Fruit fly (Drosophila melanogaster): ENCODE data around the gene CG31391.
A peak's percentile ranks its signal among the peaks of the same experiment; 100 is the strongest.

Gene CG31391

DNA sequence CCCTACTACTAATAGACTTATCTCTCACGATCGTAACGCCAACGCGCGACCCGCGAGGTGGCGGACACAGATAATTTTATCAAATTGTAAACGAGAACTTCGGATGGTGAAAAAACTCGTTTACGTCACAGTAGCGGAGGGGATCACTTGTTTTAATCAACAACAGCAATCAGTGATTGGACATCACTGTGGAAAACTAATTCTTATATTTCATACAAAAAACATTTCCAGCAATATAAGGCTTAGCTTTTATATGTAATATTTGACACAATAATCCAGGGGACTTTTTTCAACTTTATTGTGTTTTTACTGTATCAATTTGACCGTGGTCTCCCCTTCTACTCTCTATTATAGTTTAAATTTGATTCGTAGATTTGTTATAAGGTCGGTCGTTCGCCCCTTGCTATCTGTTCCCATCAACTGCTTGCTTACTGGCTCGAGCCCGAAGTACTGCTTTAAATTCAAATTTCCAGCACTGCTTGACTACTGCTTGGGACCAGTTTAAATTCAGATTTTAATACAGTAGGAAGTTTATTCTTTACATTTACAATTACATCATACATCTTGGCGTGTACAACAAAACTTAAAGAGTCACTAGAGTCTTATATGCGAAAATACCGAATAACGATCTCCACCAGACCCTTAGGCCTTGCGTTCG, 27.5 kb downstream of the CG31391 start, which contains the start of gene CG6465 (continued):
- TF ChIP-seq CG4854 (GFP tag; optimal IDR thresholded peaks at IDR 0.05) (no peak), CG14710 (tag; optimal IDR thresholded peaks at IDR 0.05) (peak; percentile 4), CG3163 (GFP tag; optimal IDR thresholded peaks at IDR 0.05) (peak; percentile 8), CG17361 (GFP tag; IDR thresholded peaks at IDR 0.05) (peak; percentile 39; the same call in 1 of the 3 replicates), Poxn (GFP tag; IDR thresholded peaks at IDR 0.05) (no peak), tgo (GFP tag; IDR thresholded peaks at IDR 0.05) (peak; percentile 22; the same call in 1 of the 3 replicates), CG2889 (GFP tag; IDR thresholded peaks at IDR 0.05) (no peak), Xbp1 (GFP tag; optimal IDR thresholded peaks at IDR 0.05) (no peak), ttk (GFP tag; IDR thresholded peaks at IDR 0.05) (no peak)

DNA sequence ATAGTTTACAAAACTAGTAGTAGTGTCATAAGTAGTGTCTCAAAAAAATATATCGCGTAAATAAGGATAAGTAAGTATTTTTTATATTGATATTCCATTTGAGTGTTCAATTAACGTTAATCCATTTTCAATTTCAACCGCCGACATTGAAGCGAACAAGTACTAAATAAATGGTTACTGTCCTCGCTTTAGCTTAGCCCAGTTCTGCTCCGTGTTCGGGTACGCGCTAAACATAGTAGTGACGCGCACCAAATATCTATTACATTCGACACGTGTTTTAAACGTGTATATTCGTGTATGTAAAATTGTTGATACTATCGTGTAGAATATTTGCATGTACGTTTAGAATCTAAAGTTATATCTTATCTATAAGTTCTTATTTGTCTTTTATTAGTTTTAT, 29.8 kb downstream of the CG31391 start:
- no peak for TF ChIP-seq gcm2 (GFP tag; optimal IDR thresholded peaks at IDR 0.05)
- peak; percentile 93 for TF ChIP-seq Lhr (GFP tag; optimal IDR thresholded peaks at IDR 0.05)
- no peak for TF ChIP-seq tap (tag; optimal IDR thresholded peaks at IDR 0.05)
- no peak for TF ChIP-seq peb (GFP tag; IDR thresholded peaks at IDR 0.05)
- peak; percentile 61 for TF ChIP-seq vnd (GFP tag; IDR thresholded peaks at IDR 0.05; ENCODE audit: partially characterized antibody)
- peak; percentile 39; the same call in 1 of the 4 replicates for TF ChIP-seq chinmo (GFP tag; IDR thresholded peaks at IDR 0.05; ENCODE audit: partially characterized antibody)
- peak; percentile 28 for TF ChIP-seq gem (tag; optimal IDR thresholded peaks at IDR 0.05)
- TF ChIP-seq CG11696 (GFP tag; IDR thresholded peaks at IDR 0.05), result no peak
- no peak for TF ChIP-seq CG12299 (tag; optimal IDR thresholded peaks at IDR 0.05)
- no peak for TF ChIP-seq CG10321 (GFP tag; IDR thresholded peaks at IDR 0.05)
- TF ChIP-seq Spps (tag; optimal IDR thresholded peaks at IDR 0.05), result peak; percentile 25
- peak; percentile 30 for TF ChIP-seq Jarid2 (GFP tag; optimal IDR thresholded peaks at IDR 0.05)
- no peak for TF ChIP-seq CG14050 (GFP tag; IDR thresholded peaks at IDR 0.05)
- peak; percentile 26 for TF ChIP-seq oc (tag; optimal IDR thresholded peaks at IDR 0.05)
- peak; percentile 1 for TF ChIP-seq CG4617 (GFP tag; optimal IDR thresholded peaks at IDR 0.05; ENCODE audit: borderline replicate concordance)
- peak; percentile 93 for TF ChIP-seq HmgZ (tag; optimal IDR thresholded peaks at IDR 0.05)
- peak; percentile 64 for TF ChIP-seq CG13624 (GFP tag; optimal IDR thresholded peaks at IDR 0.05)
- TF ChIP-seq Pdp1 (GFP tag; optimal IDR thresholded peaks at IDR 0.05), result peak in 1 of 2 experiments; percentile 18
- peak; percentile 58 for TF ChIP-seq phol (tag; optimal IDR thresholded peaks at IDR 0.05)
- peak; percentile 65 for TF ChIP-seq CG8478 (optimal IDR thresholded peaks at IDR 0.05)
- TF ChIP-seq pzg (GFP tag; optimal IDR thresholded peaks at IDR 0.05), result peak; percentile 50
- TF ChIP-seq mirr (GFP tag; optimal IDR thresholded peaks at IDR 0.05), result peak; percentile 65
- TF ChIP-seq CG7928 (GFP tag; optimal IDR thresholded peaks at IDR 0.05), result peak; percentile 13
- no peak for TF ChIP-seq Doc2 (GFP tag; IDR thresholded peaks at IDR 0.05)
- TF ChIP-seq exex (tag; optimal IDR thresholded peaks at IDR 0.05), result peak; percentile 22
- TF ChIP-seq CG4854 (GFP tag; optimal IDR thresholded peaks at IDR 0.05), result peak; percentile 28
- TF ChIP-seq maf-S (GFP tag; optimal IDR thresholded peaks at IDR 0.05), result peak; percentile 48
- peak in 1 of 3 experiments; percentile 13 for TF ChIP-seq lola (GFP tag; optimal IDR thresholded peaks at IDR 0.05)
- TF ChIP-seq Hsf (GFP tag; optimal IDR thresholded peaks at IDR 0.05), result peak; percentile 24
- no peak for TF ChIP-seq CG17568 (GFP tag; optimal IDR thresholded peaks at IDR 0.05)
- TF ChIP-seq HmgD (GFP tag; optimal IDR thresholded peaks at IDR 0.05), result peak; percentile 75
- peak; percentile 3 for TF ChIP-seq Mad (GFP tag; optimal IDR thresholded peaks at IDR 0.05)
- TF ChIP-seq CG18599 (GFP tag; optimal IDR thresholded peaks at IDR 0.05), result peak; percentile 54
- peak; percentile 27 for TF ChIP-seq ERR (GFP tag; optimal IDR thresholded peaks at IDR 0.05)
- TF ChIP-seq CG2678 (tag; optimal IDR thresholded peaks at IDR 0.05), result peak; percentile 35
- no peak for TF ChIP-seq fd96Cb (tag; optimal IDR thresholded peaks at IDR 0.05)
- TF ChIP-seq CG16779 (GFP tag; IDR thresholded peaks at IDR 0.05), result no peak
- TF ChIP-seq H2.0 (GFP tag; IDR thresholded peaks at IDR 0.05), result no peak
- TF ChIP-seq CG12071 (GFP tag; optimal IDR thresholded peaks at IDR 0.05), result no peak
- TF ChIP-seq kni (GFP tag; optimal IDR thresholded peaks at IDR 0.05), result no peak

Measured in whole organism, embryonic.